Worm (Caenorhabditis elegans) whole organism, late embryonic: ENCODE measurements around the gene srw-38.

ENCODE experiments used
- C08G9.2 ChIP-seq: sonication (generic microtip); optimal IDR thresholded peaks from 2 replicates; lab custom pipeline; 2016; ENCODE audit warnings: mild to moderate bottlenecking, missing genetic modification characterization, moderate library complexity, missing compliant biosample characterization
- F13H6.1 ChIP-seq: sonication (generic microtip); optimal IDR thresholded peaks from 2 replicates; lab custom pipeline; 2016; ENCODE audit warnings: missing genetic modification characterization, missing compliant biosample characterization
- Y22D7AL.16 ChIP-seq: sonication (generic microtip); optimal IDR thresholded peaks from 2 replicates; lab custom pipeline; 2016; ENCODE audit warnings: missing genetic modification characterization, missing compliant biosample characterization
- ahr-1 ChIP-seq: sonication (generic microtip); optimal IDR thresholded peaks from 2 replicates; lab custom pipeline; 2016; ENCODE audit warnings: missing genetic modification characterization, missing compliant biosample characterization
- ceh-18 ChIP-seq: sonication (generic microtip); optimal IDR thresholded peaks from 2 replicates; lab custom pipeline; 2016; ENCODE audit warnings: missing genetic modification characterization, missing compliant biosample characterization
- ceh-19 ChIP-seq: fragments of 200-800 bp; sonication (Bioruptor generic); optimal IDR thresholded peaks from 2 replicates; lab custom pipeline; 2018; ENCODE audit warnings: mild to moderate bottlenecking, missing genetic modification characterization, missing compliant biosample characterization
- ceh-2 ChIP-seq: sonication (generic microtip); optimal IDR thresholded peaks from 2 replicates; lab custom pipeline; 2016; ENCODE audit warnings: missing genotype, missing genetic modification characterization, missing compliant biosample characterization
- ceh-34 ChIP-seq: sonication (generic microtip); optimal IDR thresholded peaks from 2 replicates; lab custom pipeline; 2016; ENCODE audit warnings: mild to moderate bottlenecking, missing genetic modification characterization, missing compliant biosample characterization
- ceh-45 ChIP-seq: fragments of 200-800 bp; sonication (Bioruptor generic); IDR thresholded peaks from 2 replicates; pipeline ENCODE4 v1.3.6; 2022; ENCODE audit warnings: missing genetic modification reagents, missing genetic modification characterization, missing compliant biosample characterization
- ceh-6 ChIP-seq: fragments of 200-800 bp; sonication (Bioruptor generic); optimal IDR thresholded peaks from 2 replicates; lab custom pipeline; 2018; ENCODE audit warnings: mild to moderate bottlenecking, missing genetic modification characterization, missing compliant biosample characterization
- dve-1 ChIP-seq: sonication (generic microtip); optimal IDR thresholded peaks from 2 replicates; lab custom pipeline; 2017; ENCODE audit warnings: antibody characterized with exemption, mild to moderate bottlenecking, missing genetic modification characterization, missing compliant biosample characterization
- elt-4 ChIP-seq: sonication (generic microtip); optimal IDR thresholded peaks from 2 replicates; lab custom pipeline; 2016; ENCODE audit warnings: missing genetic modification characterization, missing compliant biosample characterization
- fax-1 ChIP-seq: sonication (generic microtip); optimal IDR thresholded peaks from 2 replicates; lab custom pipeline; 2016; ENCODE audit warnings: missing genotype, missing genetic modification characterization, missing compliant biosample characterization
- fkh-6 ChIP-seq: sonication (generic microtip); optimal IDR thresholded peaks from 2 replicates; lab custom pipeline; 2016; ENCODE audit warnings: missing genetic modification characterization, missing compliant biosample characterization
- gmeb-2 ChIP-seq: sonication (generic microtip); optimal IDR thresholded peaks from 2 replicates; lab custom pipeline; 2016; ENCODE audit warnings: missing genetic modification characterization, inconsistent platforms, missing compliant biosample characterization
- hlh-13 ChIP-seq: fragments of 200-800 bp; sonication (Bioruptor generic); optimal IDR thresholded peaks from 2 replicates; lab custom pipeline; 2018; ENCODE audit warnings: mild to moderate bottlenecking, missing genetic modification characterization, missing compliant biosample characterization
- hlh-15 ChIP-seq: sonication (generic microtip); optimal IDR thresholded peaks from 2 replicates; lab custom pipeline; 2016; ENCODE audit warnings: missing genetic modification characterization, missing compliant biosample characterization
- hlh-30 ChIP-seq: sonication (generic microtip); optimal IDR thresholded peaks from 2 replicates; lab custom pipeline; 2017; ENCODE audit warnings: antibody characterized with exemption, missing genetic modification characterization, missing compliant biosample characterization; ENCODE audit not compliant: insufficient read depth
- lin-11 ChIP-seq: fragments of 200-800 bp; sonication (Bioruptor generic); optimal IDR thresholded peaks from 2 replicates; lab custom pipeline; 2018; ENCODE audit warnings: mild to moderate bottlenecking, missing genetic modification characterization, missing compliant biosample characterization
- madf-2 ChIP-seq: sonication (generic microtip); optimal IDR thresholded peaks from 2 replicates; lab custom pipeline; 2017; ENCODE audit warnings: missing genetic modification characterization, missing compliant biosample characterization
- mec-3 ChIP-seq: sonication (generic microtip); optimal IDR thresholded peaks from 2 replicates; lab custom pipeline; 2016; ENCODE audit warnings: borderline replicate concordance, missing genetic modification characterization, missing compliant biosample characterization
- nfya-1 ChIP-seq: sonication (generic microtip); optimal IDR thresholded peaks from 2 replicates; lab custom pipeline; 2017; ENCODE audit warnings: missing genetic modification characterization, mild to moderate bottlenecking, missing compliant biosample characterization, antibody characterized with exemption, moderate library complexity
- nhr-11 ChIP-seq: fragments of 150-350 bp; optimal IDR thresholded peaks from 2 replicates; lab custom pipeline; 2014; ENCODE audit warnings: missing biosample characterization, missing genetic modification characterization
- nhr-232 ChIP-seq: sonication (generic microtip); optimal IDR thresholded peaks from 2 replicates; lab custom pipeline; 2016; ENCODE audit warnings: missing genetic modification characterization, missing compliant biosample characterization
- npax-4 ChIP-seq: sonication (generic microtip); optimal IDR thresholded peaks from 2 replicates; lab custom pipeline; 2016; ENCODE audit warnings: missing genetic modification characterization, missing compliant biosample characterization
- odd-2 ChIP-seq: sonication (generic microtip); optimal IDR thresholded peaks from 2 replicates; lab custom pipeline; 2017; ENCODE audit warnings: antibody characterized with exemption, mild to moderate bottlenecking, missing genetic modification characterization, missing compliant biosample characterization
- pag-3 ChIP-seq: sonication (generic microtip); optimal IDR thresholded peaks from 2 replicates; lab custom pipeline; 2016; ENCODE audit warnings: missing compliant biosample characterization, missing genetic modification characterization, borderline replicate concordance
- pat-9 ChIP-seq: fragments of 200-800 bp; sonication (Bioruptor generic); optimal IDR thresholded peaks from 2 replicates; lab custom pipeline; 2018; ENCODE audit warnings: mild to moderate bottlenecking, missing genetic modification characterization, moderate library complexity, missing compliant biosample characterization
- pax-1 ChIP-seq: fragments of 150-350 bp; optimal IDR thresholded peaks from 2 replicates; lab custom pipeline; 2014; ENCODE audit warnings: missing biosample characterization, missing genetic modification characterization
- pha-4 ChIP-seq: fragments of 150-350 bp; optimal IDR thresholded peaks from 2 replicates; lab custom pipeline; 2018; ENCODE audit warnings: missing biosample characterization, missing genetic modification reagents, missing genetic modification characterization
- pqm-1 ChIP-seq: sonication (generic microtip); optimal IDR thresholded peaks from 2 replicates; lab custom pipeline; 2016; ENCODE audit warnings: missing genetic modification characterization, missing compliant biosample characterization
- rnt-1 ChIP-seq: sonication (generic microtip); optimal IDR thresholded peaks from 2 replicates; lab custom pipeline; 2016; ENCODE audit warnings: missing genetic modification characterization, missing compliant biosample characterization
- sox-2 ChIP-seq: fragments of 200-800 bp; sonication (Bioruptor generic); IDR thresholded peaks from 2 replicates; pipeline ENCODE4 v1.3.6; 2022; ENCODE audit warnings: missing genetic modification reagents, missing genetic modification characterization, missing compliant biosample characterization
- sox-4 ChIP-seq: sonication (generic microtip); optimal IDR thresholded peaks from 2 replicates; lab custom pipeline; 2017; ENCODE audit warnings: mild to moderate bottlenecking, missing genetic modification characterization, inconsistent platforms, missing compliant biosample characterization
- tbx-7 ChIP-seq: sonication (generic microtip); optimal IDR thresholded peaks from 2 replicates; lab custom pipeline; 2016; ENCODE audit warnings: missing genotype, missing genetic modification characterization, missing compliant biosample characterization
- ttx-3 ChIP-seq: sonication (generic microtip); optimal IDR thresholded peaks from 2 replicates; lab custom pipeline; 2016; ENCODE audit warnings: missing genetic modification reagents, missing genetic modification characterization, missing compliant biosample characterization
- unc-42 ChIP-seq: sonication (generic microtip); optimal IDR thresholded peaks from 2 replicates; lab custom pipeline; 2016; ENCODE audit warnings: missing genotype, missing genetic modification characterization, missing compliant biosample characterization

srw-38 gene

DNA sequence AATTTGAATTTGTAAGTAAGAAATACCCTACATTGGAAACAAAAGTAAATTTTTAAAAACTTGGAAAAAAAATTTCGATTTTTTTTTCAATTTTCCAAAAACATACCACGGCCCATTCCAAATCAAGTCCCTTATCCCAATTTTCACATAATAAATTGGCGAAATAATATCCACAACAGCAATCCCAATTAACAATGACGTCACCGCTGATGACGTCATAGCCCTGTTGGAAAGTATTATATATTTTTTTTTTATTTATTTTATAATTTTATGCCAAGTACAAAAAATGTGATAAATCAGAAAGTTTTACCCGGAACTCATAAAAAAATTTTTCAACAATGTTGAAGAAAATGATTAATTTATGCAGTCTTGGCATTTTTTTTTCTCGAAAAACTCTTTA is 17.4 kb downstream of the srw-38 start:
- TF ChIP-seq ceh-19 (GFP tag; lab: Kevin White, UChicago), result no peak

DNA sequence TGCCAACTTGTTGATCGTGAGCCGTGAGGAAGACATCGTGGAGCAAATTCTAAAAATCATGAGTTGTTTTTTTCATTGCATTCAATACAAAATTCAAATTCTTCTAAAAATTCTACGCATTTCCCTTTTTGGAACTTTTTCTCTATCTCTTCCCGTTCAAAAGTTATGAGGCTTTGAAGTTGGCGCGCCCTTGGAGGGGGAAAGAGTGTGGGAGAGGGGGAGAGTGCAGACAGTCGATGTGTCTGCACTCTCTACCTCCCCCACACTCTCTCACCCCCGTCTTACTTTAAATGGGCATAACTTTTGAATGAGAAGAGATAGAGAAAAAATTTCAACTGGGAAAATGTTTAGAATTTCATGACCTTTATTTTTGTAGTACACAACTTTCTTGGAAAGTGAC is 20.1 kb downstream of the srw-38 start:
- TF ChIP-seq gmeb-2 (tag; lab: Kevin White, UChicago), result no peak
- no peak for TF ChIP-seq hlh-13 (GFP tag; lab: Kevin White, UChicago)
- no peak for TF ChIP-seq sox-4 (tag; lab: Kevin White, UChicago)
- no peak for TF ChIP-seq elt-4
- no peak for TF ChIP-seq odd-2 (tag; lab: Kevin White, UChicago)
- TF ChIP-seq ceh-19 (GFP tag; lab: Kevin White, UChicago), result no peak
- no peak for TF ChIP-seq pax-1 (tag; lab: Kevin White, UChicago)
- TF ChIP-seq rnt-1 (tag; lab: Kevin White, UChicago), result no peak
- no peak for TF ChIP-seq nfya-1 (tag; lab: Kevin White, UChicago)
- no peak for TF ChIP-seq F13H6.1 (tag; lab: Kevin White, UChicago)
- no peak for TF ChIP-seq npax-4 (tag; lab: Kevin White, UChicago)
- no peak for TF ChIP-seq sox-2 (GFP tag; lab: Robert Waterston, UW)
- no peak for TF ChIP-seq fkh-6 (tag; lab: Kevin White, UChicago)
- no peak for TF ChIP-seq pag-3 (tag; lab: Kevin White, UChicago)
- no peak for TF ChIP-seq lin-11 (tag; lab: Kevin White, UChicago)
- no peak for TF ChIP-seq mec-3 (tag; lab: Kevin White, UChicago)
- TF ChIP-seq unc-42 (tag; lab: Kevin White, UChicago), result no peak

DNA sequence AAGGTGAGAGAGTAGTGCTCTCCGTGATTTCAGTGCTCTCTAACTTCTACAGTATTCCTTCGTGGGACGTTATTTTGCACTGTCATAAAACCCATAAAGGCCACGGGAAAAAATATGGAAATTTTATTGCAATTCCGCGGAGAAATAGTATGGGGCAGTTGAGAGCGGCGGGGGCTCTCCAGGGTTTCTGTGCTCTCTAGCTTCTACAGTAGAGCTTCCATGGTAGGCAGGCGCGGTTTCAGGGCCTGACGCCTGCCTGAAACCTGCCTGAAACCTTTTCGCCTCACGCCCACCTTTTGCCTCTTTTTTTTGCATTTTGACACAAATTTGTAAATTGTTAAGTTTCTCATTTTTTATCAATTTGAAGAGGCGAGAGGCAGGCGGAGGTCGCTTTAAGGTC is 20.7 kb downstream of the srw-38 start:
- TF ChIP-seq pat-9 (tag; lab: Kevin White, UChicago) (no peak), nhr-11 (tag; lab: Kevin White, UChicago) (no peak), dve-1 (no peak), pqm-1 (tag; lab: Kevin White, UChicago) (no peak), C08G9.2 (tag; lab: Kevin White, UChicago) (no peak), ceh-6 (no peak), madf-2 (tag; lab: Kevin White, UChicago) (no peak), fax-1 (tag; lab: Kevin White, UChicago) (no peak), ceh-45 (no peak), hlh-15 (tag; lab: Kevin White, UChicago) (no peak), ahr-1 (tag; lab: Kevin White, UChicago) (no peak), ceh-2 (tag; lab: Kevin White, UChicago) (no peak)
- TF ChIP-seq, all 69 proteins: peak for 0

DNA sequence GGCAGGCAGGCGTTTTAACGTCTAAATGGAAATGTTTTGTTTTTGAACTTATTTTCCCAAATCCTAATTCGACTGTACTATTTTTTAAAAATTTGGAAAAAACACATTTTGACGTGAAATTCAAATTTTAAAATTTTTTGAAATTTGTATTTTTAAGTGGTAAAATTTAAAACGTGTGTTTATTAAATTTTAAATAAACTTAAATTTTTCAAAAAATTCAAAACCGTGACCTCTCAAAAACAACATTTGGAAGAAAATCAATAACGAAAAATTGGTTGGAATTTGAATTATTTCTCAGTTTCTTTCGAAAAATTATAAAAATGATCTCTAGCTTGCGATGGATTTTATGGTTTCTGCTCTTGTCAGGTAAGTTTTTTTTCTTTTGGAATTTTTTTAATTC is 21.1 kb downstream of the srw-38 start, which contains the start of gene Y116F11B.8:
Gene Y116F11B.8 (plus strand): TSS at position 301 of the 400 bp plus-strand sequence.
- TF ChIP-seq rnt-1 (tag; lab: Kevin White, UChicago) (no peak), ceh-6 (no peak), Y22D7AL.16 (tag; lab: Kevin White, UChicago) (no peak), nhr-232 (tag; lab: Kevin White, UChicago) (no peak), ttx-3 (tag; lab: Kevin White, UChicago) (no peak), C08G9.2 (tag; lab: Kevin White, UChicago) (no peak), tbx-7 (no peak), pha-4 (no peak), ceh-18 (no peak), hlh-30 (tag; lab: Kevin White, UChicago) (no peak), dve-1 (no peak), ceh-34 (no peak)
